Fruit fly (Drosophila melanogaster) whole organism, embryonic: ENCODE measurements around the gene Exn.

ENCODE experiments used
- ATbp ChIP-seq: fragments of 200-800 bp; sonication (Bioruptor generic); optimal IDR thresholded peaks from 2 replicates; lab custom pipeline; 2017; ENCODE audit warnings: missing biosample characterization, mild to moderate bottlenecking, missing genetic modification characterization, missing genetic modification reagents
- CG11456 ChIP-seq: fragments of 200-800 bp; sonication (Bioruptor generic); IDR thresholded peaks from 3 replicates; pipeline ENCODE4 v1.3.6; 2022; ENCODE audit warnings: missing biosample characterization, missing genetic modification characterization
- CG11696 ChIP-seq: fragments of 200-800 bp; sonication (Bioruptor generic); IDR thresholded peaks from 2 replicates; pipeline ENCODE4 v1.3.6; 2022; ENCODE audit warnings: missing biosample characterization, missing genetic modification characterization
- CG15696 ChIP-seq: fragments of 200-800 bp; sonication (Bioruptor generic); optimal IDR thresholded peaks from 2 replicates; lab custom pipeline; 2019; ENCODE audit warnings: missing biosample characterization, mild to moderate bottlenecking, missing genetic modification characterization, moderate library complexity
- CG17359 ChIP-seq: fragments of 200-800 bp; sonication (Bioruptor generic); optimal IDR thresholded peaks from 3 replicates; lab custom pipeline; 2018; ENCODE audit warnings: missing biosample characterization, mild to moderate bottlenecking, missing genetic modification characterization, moderate library complexity
- CG17361 ChIP-seq: fragments of 200-800 bp; sonication (Bioruptor generic); IDR thresholded peaks from 3 replicates; pipeline ENCODE4 v1.3.6; 2022; ENCODE audit warnings: missing biosample characterization, missing genetic modification characterization
- CG2889 ChIP-seq: fragments of 200-800 bp; sonication (Bioruptor generic); IDR thresholded peaks from 3 replicates; pipeline ENCODE4 v1.3.6; 2022; ENCODE audit warnings: missing biosample characterization, missing genetic modification characterization
- CG31441 ChIP-seq: fragments of 200-800 bp; sonication (Bioruptor generic); IDR thresholded peaks from 2 replicates; pipeline ENCODE4 v1.3.6; 2022; ENCODE audit warnings: missing biosample characterization, missing genetic modification characterization
- CG32532 ChIP-seq: fragments of 200-800 bp; sonication (Bioruptor generic); IDR thresholded peaks from 2 replicates; pipeline ENCODE4 v1.3.6; 2022; ENCODE audit warnings: missing biosample characterization, missing genetic modification characterization
- CG3838 ChIP-seq: fragments of 200-800 bp; sonication (Bioruptor generic); optimal IDR thresholded peaks from 3 replicates; lab custom pipeline; 2016; ENCODE audit warnings: missing biosample characterization, missing genetic modification characterization
- CG5245 ChIP-seq: fragments of 200-800 bp; sonication (Bioruptor generic); optimal IDR thresholded peaks from 3 replicates; lab custom pipeline; 2016; ENCODE audit warnings: missing biosample characterization, missing genetic modification characterization
- CG6813 ChIP-seq: fragments of 200-800 bp; sonication (Bioruptor generic); optimal IDR thresholded peaks from 2 replicates; lab custom pipeline; 2017; ENCODE audit warnings: missing biosample characterization, missing genetic modification characterization, mild to moderate bottlenecking, moderate library complexity, missing genetic modification reagents
- CG6854 ChIP-seq: fragments of 200-800 bp; sonication (Bioruptor generic); optimal IDR thresholded peaks from 3 replicates; lab custom pipeline; 2017; ENCODE audit warnings: missing biosample characterization, mild to moderate bottlenecking, missing genetic modification characterization
- CG7963 ChIP-seq: fragments of 200-800 bp; sonication (Bioruptor generic); IDR thresholded peaks from 3 replicates; pipeline ENCODE4 v1.3.6; 2022; ENCODE audit warnings: missing biosample characterization, missing genetic modification characterization; ENCODE audit not compliant: partially characterized antibody
- CG8388 ChIP-seq: fragments of 200-800 bp; sonication (Bioruptor generic); optimal IDR thresholded peaks from 2 replicates; lab custom pipeline; 2019; ENCODE audit warnings: missing biosample characterization, mild to moderate bottlenecking, missing genetic modification characterization, moderate library complexity
- CG9609 ChIP-seq: fragments of 200-800 bp; sonication (Bioruptor generic); optimal IDR thresholded peaks from 3 replicates; lab custom pipeline; 2016; ENCODE audit warnings: missing biosample characterization, missing genetic modification characterization
- CG9876 ChIP-seq: fragments of 200-800 bp; sonication (Bioruptor generic); optimal IDR thresholded peaks from 2 replicates; lab custom pipeline; 2016; ENCODE audit warnings: missing biosample characterization, missing genetic modification characterization
- CHES-1-like ChIP-seq: fragments of 200-800 bp; sonication (Bioruptor generic); optimal IDR thresholded peaks from 2 replicates; lab custom pipeline; 2016; ENCODE audit warnings: missing biosample characterization, missing genetic modification characterization
- HLHmδ ChIP-seq: fragments of 200-800 bp; sonication (Bioruptor generic); optimal IDR thresholded peaks from 2 replicates; lab custom pipeline; 2018; ENCODE audit warnings: missing biosample characterization, mild to moderate bottlenecking, missing genetic modification characterization, moderate library complexity
- Hr51 ChIP-seq, 2 experiments: fragments of 200-800 bp; sonication (Bioruptor generic); optimal IDR thresholded peaks; 2 replicates in 1 of 2; 3 replicates in 1 of 2; lab custom pipeline; 2016 to 2018; ENCODE audit warnings: missing biosample characterization in 2 of 2, missing genetic modification characterization in 2 of 2, mild to moderate bottlenecking in 1 of 2, moderate library complexity in 1 of 2
- MTF-1 ChIP-seq: fragments of 200-800 bp; sonication (Bioruptor generic); optimal IDR thresholded peaks from 2 replicates; lab custom pipeline; 2018; ENCODE audit warnings: missing biosample characterization, mild to moderate bottlenecking, missing genetic modification characterization, borderline replicate concordance
- Mad ChIP-seq: fragments of 200-800 bp; sonication (Bioruptor generic); optimal IDR thresholded peaks from 2 replicates; lab custom pipeline; 2016; ENCODE audit warnings: missing biosample characterization, missing genetic modification characterization
- Meics ChIP-seq: fragments of 200-800 bp; sonication (Bioruptor generic); optimal IDR thresholded peaks from 2 replicates; lab custom pipeline; 2017; ENCODE audit warnings: missing biosample characterization, mild to moderate bottlenecking, missing genetic modification characterization
- Mes4 ChIP-seq: fragments of 200-800 bp; sonication (Bioruptor generic); optimal IDR thresholded peaks from 2 replicates; lab custom pipeline; 2016; ENCODE audit warnings: missing biosample characterization, missing genetic modification characterization
- Nf-YB ChIP-seq: fragments of 200-800 bp; sonication (Bioruptor generic); optimal IDR thresholded peaks from 3 replicates; lab custom pipeline; 2019; ENCODE audit warnings: missing biosample characterization, mild to moderate bottlenecking, missing genetic modification characterization, moderate library complexity
- Ptx1 ChIP-seq: fragments of 200-800 bp; sonication (Bioruptor generic); IDR thresholded peaks from 2 replicates; pipeline ENCODE4 v1.3.6; 2022; ENCODE audit warnings: missing biosample characterization, missing genetic modification characterization
- Ravus ChIP-seq: fragments of 200-800 bp; sonication (Bioruptor generic); IDR thresholded peaks from 2 replicates; pipeline ENCODE4 v1.3.6; 2022; ENCODE audit warnings: missing biosample characterization, missing genetic modification characterization
- Scr ChIP-seq: fragments of 200-800 bp; sonication (Bioruptor generic); IDR thresholded peaks from 2 replicates; pipeline ENCODE4 v1.3.6; 2022; ENCODE audit warnings: missing biosample characterization, missing genetic modification characterization; ENCODE audit not compliant: partially characterized antibody
- Sry-δ ChIP-seq: fragments of 200-800 bp; sonication (Bioruptor generic); optimal IDR thresholded peaks from 2 replicates; lab custom pipeline; 2016; ENCODE audit warnings: missing biosample characterization, missing genetic modification characterization
- bigmax ChIP-seq: fragments of 200-800 bp; sonication (Bioruptor generic); optimal IDR thresholded peaks from 2 replicates; lab custom pipeline; 2018; ENCODE audit warnings: missing biosample characterization, mild to moderate bottlenecking, missing genetic modification characterization
- br ChIP-seq: fragments of >200 bp; optimal IDR thresholded peaks from 2 replicates; lab custom pipeline; 2017
- bsh ChIP-seq, 2 experiments: fragments of 200-800 bp; sonication (Bioruptor generic); optimal IDR thresholded peaks; 2 replicates each; lab custom pipeline; 2017 to 2018; ENCODE audit warnings: mild to moderate bottlenecking in 2 of 2, missing biosample characterization in 2 of 2, missing genetic modification characterization in 2 of 2, moderate library complexity in 1 of 2
- dan ChIP-seq: fragments of 200-800 bp; sonication (Bioruptor generic); IDR thresholded peaks from 2 replicates; pipeline ENCODE4 v1.3.6; 2022; ENCODE audit warnings: missing biosample characterization, missing genetic modification characterization
- dati ChIP-seq: fragments of 200-800 bp; sonication (Bioruptor generic); IDR thresholded peaks from 2 replicates; pipeline ENCODE4 v1.3.6; 2022; ENCODE audit warnings: missing biosample characterization, missing genetic modification characterization
- dysf ChIP-seq: fragments of 200-800 bp; sonication (Bioruptor generic); IDR thresholded peaks from 3 replicates; pipeline ENCODE4 v1.3.6; 2022; ENCODE audit warnings: missing biosample characterization, missing genetic modification characterization
- emc ChIP-seq: fragments of 200-800 bp; sonication (Bioruptor generic); optimal IDR thresholded peaks from 2 replicates; lab custom pipeline; 2016; ENCODE audit warnings: missing biosample characterization, missing genetic modification characterization
- gt ChIP-seq: fragments of 200-800 bp; sonication (Bioruptor generic); IDR thresholded peaks from 2 replicates; pipeline ENCODE4 v1.3.6; 2022; ENCODE audit warnings: missing biosample characterization, missing genetic modification characterization
- ind ChIP-seq: fragments of 200-800 bp; sonication (Bioruptor generic); optimal IDR thresholded peaks from 3 replicates; lab custom pipeline; 2016; ENCODE audit warnings: missing biosample characterization, missing genetic modification characterization
- kay ChIP-seq: fragments of 200-800 bp; sonication (Bioruptor generic); optimal IDR thresholded peaks from 2 replicates; lab custom pipeline; 2016; ENCODE audit warnings: missing biosample characterization, missing genetic modification characterization
- lbe ChIP-seq: fragments of 200-800 bp; sonication (Bioruptor generic); optimal IDR thresholded peaks from 2 replicates; lab custom pipeline; 2016; ENCODE audit warnings: missing biosample characterization, mild to moderate bottlenecking, missing genetic modification characterization
- lmd ChIP-seq: fragments of 200-800 bp; sonication (Bioruptor generic); IDR thresholded peaks from 2 replicates; pipeline ENCODE4 v1.3.6; 2022; ENCODE audit warnings: missing biosample characterization, missing genetic modification characterization
- luna ChIP-seq: fragments of 200-800 bp; sonication (Bioruptor generic); optimal IDR thresholded peaks from 2 replicates; lab custom pipeline; 2016; ENCODE audit warnings: missing biosample characterization, missing genetic modification characterization
- nau ChIP-seq: fragments of 200-800 bp; sonication (Bioruptor generic); optimal IDR thresholded peaks from 3 replicates; lab custom pipeline; 2017; ENCODE audit warnings: missing biosample characterization, mild to moderate bottlenecking, missing genetic modification characterization, missing genetic modification reagents
- otp ChIP-seq: fragments of 200-800 bp; sonication (Bioruptor generic); IDR thresholded peaks from 3 replicates; pipeline ENCODE4, ENCODE4 v1.3.6; 2022; ENCODE audit warnings: missing biosample characterization, missing genetic modification characterization
- row ChIP-seq: fragments of 200-800 bp; sonication (Bioruptor generic); IDR thresholded peaks from 3 replicates; pipeline ENCODE4 v1.3.6; 2022; ENCODE audit warnings: missing biosample characterization, missing genetic modification characterization
- seq ChIP-seq: fragments of 200-800 bp; sonication (Bioruptor generic); IDR thresholded peaks from 2 replicates; pipeline ENCODE4 v1.3.6; 2022; ENCODE audit warnings: missing biosample characterization, missing genetic modification characterization
- unc-4 ChIP-seq: fragments of 200-800 bp; sonication (Bioruptor generic); IDR thresholded peaks from 2 replicates; pipeline ENCODE4 v1.3.6; 2022; ENCODE audit warnings: missing biosample characterization, missing genetic modification characterization; ENCODE audit not compliant: partially characterized antibody
- wdn ChIP-seq: fragments of 200-800 bp; sonication (Bioruptor generic); IDR thresholded peaks from 2 replicates; pipeline ENCODE4 v1.3.6; 2022; ENCODE audit warnings: missing biosample characterization, missing genetic modification characterization
- yki ChIP-seq: fragments of >200 bp; optimal IDR thresholded peaks from 3 replicates; lab custom pipeline; 2018

Gene Exn

DNA sequence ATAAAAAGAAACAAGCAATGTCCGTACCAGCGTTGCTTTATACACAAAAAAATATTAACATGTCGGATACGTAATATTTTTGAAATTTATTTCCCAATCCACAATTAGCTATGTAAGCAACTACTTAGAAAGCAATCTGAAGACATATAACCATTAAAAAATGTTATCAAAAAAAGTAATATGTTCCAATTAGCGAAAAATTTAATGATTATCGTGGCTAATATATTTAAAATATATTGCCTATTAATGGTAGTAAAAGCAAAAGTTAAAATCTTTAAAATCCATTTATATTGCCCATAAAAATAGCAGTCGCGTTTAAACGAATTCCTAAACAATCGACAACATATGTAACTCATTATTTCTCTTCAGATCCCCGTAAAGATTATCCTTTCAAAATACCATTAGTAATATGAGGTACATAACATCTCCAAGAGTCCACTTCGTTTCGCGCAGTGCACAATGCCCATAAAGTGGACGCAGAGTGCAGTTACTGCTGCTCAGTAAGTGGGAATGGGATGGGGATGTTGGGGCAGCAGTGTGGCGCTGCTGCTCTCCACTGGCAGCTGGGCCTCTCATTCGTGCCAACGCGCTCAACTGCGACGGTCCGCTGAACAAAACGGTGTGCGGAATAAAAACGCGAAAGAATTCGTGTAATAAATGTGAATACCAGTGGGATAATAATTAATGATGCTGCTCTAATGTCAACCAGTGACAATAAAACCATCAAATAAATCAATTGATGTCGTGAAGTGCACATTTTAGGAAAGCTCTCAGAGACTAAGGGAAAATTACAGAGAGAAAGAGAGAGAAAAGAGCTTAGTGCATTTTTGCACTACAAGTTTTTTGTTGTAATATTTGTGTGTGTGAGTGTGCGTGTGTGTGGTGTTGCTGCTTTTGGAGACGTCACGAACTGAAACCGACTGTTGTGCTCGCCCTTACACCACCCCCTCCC is 16.5 kb downstream of the Exn start (continued):
- TF ChIP-seq CG9609 (no peak), emc (GFP tag; lab: Kevin White, UChicago) (no peak), Meics (GFP tag; lab: Kevin White, UChicago) (peak; percentile 69), CG3838 (GFP tag; lab: Kevin White, UChicago) (no peak), lbe (GFP tag; lab: Kevin White, UChicago) (no peak), dati (GFP tag; lab: Robert Waterston, UW) (peak; percentile 52; the same call in 1 of the 2 replicates), lmd (peak; percentile 27; the same call in 1 of the 2 replicates), Mes4 (GFP tag; lab: Kevin White, UChicago) (no peak), CG11696 (GFP tag; lab: Robert Waterston, UW) (no peak), gt (no peak), CG5245 (no peak), CG31441 (GFP tag; lab: Robert Waterston, UW) (peak; percentile 63), yki (no peak), CG6813 (GFP tag; lab: Kevin White, UChicago) (no peak), Sry-δ (GFP tag; lab: Kevin White, UChicago) (peak; percentile 7), Ptx1 (GFP tag; lab: Robert Waterston, UW) (peak; percentile 69), CHES-1-like (GFP tag; lab: Kevin White, UChicago) (no peak), Scr (GFP tag; lab: Robert Waterston, UW) (no peak), CG11456 (GFP tag; lab: Robert Waterston, UW) (peak; percentile 80), MTF-1 (peak; percentile 0), dan (no peak), kay (peak; percentile 38), HLHmδ (GFP tag; lab: Kevin White, UChicago) (no peak), row (GFP tag; lab: Robert Waterston, UW) (peak; percentile 55; the same call in 2 of the 3 replicates), br (lab: Kevin White, UChicago) (no peak), bsh (GFP tag; optimal IDR thresholded peaks at IDR 0.05; lab: Kevin White, UChicago) (peak; percentile 37 to 63), ATbp (GFP tag; lab: Kevin White, UChicago) (peak; percentile 40), CG8388 (peak; percentile 41), CG32532 (GFP tag; lab: Robert Waterston, UW) (peak; percentile 43), Nf-YB (GFP tag; lab: Kevin White, UChicago) (peak; percentile 35), luna (GFP tag; lab: Kevin White, UChicago) (no peak), bigmax (GFP tag; lab: Kevin White, UChicago) (no peak), Hr51 (GFP tag; optimal IDR thresholded peaks at IDR 0.05; lab: Kevin White, UChicago) (peak; percentile 18 to 64), otp (no peak; the same call in 2 of the 3 replicates), CG2889 (peak; percentile 29; the same call in 1 of the 3 replicates), CG7963 (GFP tag; lab: Robert Waterston, UW) (no peak), dysf (GFP tag; lab: Robert Waterston, UW) (peak; percentile 55), CG6854 (GFP tag; lab: Kevin White, UChicago) (peak; percentile 14), wdn (GFP tag; lab: Robert Waterston, UW) (peak; percentile 21; the same call in 1 of the 2 replicates), CG17359 (tag; lab: Kevin White, UChicago) (peak; percentile 51), unc-4 (no peak), CG17361 (GFP tag; lab: Robert Waterston, UW) (peak; percentile 88), Ravus (GFP tag; lab: Robert Waterston, UW) (no peak), CG9876 (GFP tag; lab: Kevin White, UChicago) (no peak), CG15696 (no peak), ind (GFP tag; lab: Kevin White, UChicago) (peak; percentile 29), Mad (no peak), seq (0 out of 2 replicates have a peak, but pooled peaks have one; percentile 18), nau (GFP tag; lab: Kevin White, UChicago) (peak; percentile 46)
